Worm (Caenorhabditis elegans) whole organism, L2 larva: ENCODE measurements around the gene gcy-14.

Experiments
- C34F6.9 ChIP-seq: fragments of 150-350 bp; optimal IDR thresholded peaks from 2 replicates; lab custom pipeline; 2014; ENCODE audit warnings: missing biosample characterization, missing genetic modification characterization
- F13H6.1 ChIP-seq: sonication (generic microtip); optimal IDR thresholded peaks from 2 replicates; lab custom pipeline; 2016; ENCODE audit warnings: missing genetic modification characterization, missing compliant biosample characterization
- R02D3.7 ChIP-seq: fragments of 150-350 bp; optimal IDR thresholded peaks from 2 replicates; lab custom pipeline; 2014; ENCODE audit warnings: missing biosample characterization, missing genetic modification characterization
- Y55F3AM.14 ChIP-seq: fragments of 200-800 bp; sonication (Bioruptor generic); optimal IDR thresholded peaks from 2 replicates; lab custom pipeline; 2018; ENCODE audit warnings: mild to moderate bottlenecking, missing genetic modification characterization, missing compliant biosample characterization
- ZK546.5 ChIP-seq: sonication (generic microtip); optimal IDR thresholded peaks from 2 replicates; lab custom pipeline; 2017; ENCODE audit warnings: missing biosample characterization, missing genetic modification characterization
- alr-1 ChIP-seq: fragments of 150-350 bp; optimal IDR thresholded peaks from 2 replicates; lab custom pipeline; 2014; ENCODE audit warnings: missing biosample characterization, missing genetic modification characterization
- aly-2 ChIP-seq: fragments of 150-350 bp; optimal IDR thresholded peaks from 2 replicates; lab custom pipeline; 2014; ENCODE audit warnings: missing biosample characterization, missing genetic modification characterization
- ama-1 ChIP-seq: fragments of 150-350 bp; optimal IDR thresholded peaks from 2 replicates; lab custom pipeline; 2018; ENCODE audit warnings: inconsistent platforms
- blmp-1 ChIP-seq: sonication (generic microtip); optimal IDR thresholded peaks from 2 replicates; lab custom pipeline; 2017; ENCODE audit warnings: missing genetic modification characterization, mild to moderate bottlenecking, missing compliant biosample characterization, antibody characterized with exemption, moderate library complexity; ENCODE audit not compliant: insufficient read depth
- ceh-16 ChIP-seq: fragments of 150-350 bp; optimal IDR thresholded peaks from 2 replicates; lab custom pipeline; 2014; ENCODE audit warnings: missing biosample characterization, missing genetic modification characterization
- ceh-82 ChIP-seq: fragments of 150-350 bp; optimal IDR thresholded peaks from 2 replicates; lab custom pipeline; 2014; ENCODE audit warnings: missing biosample characterization, missing genetic modification characterization
- crh-2 ChIP-seq: sonication (generic microtip); optimal IDR thresholded peaks from 2 replicates; lab custom pipeline; 2017; ENCODE audit warnings: missing biosample characterization, missing genetic modification characterization
- dmd-4 ChIP-seq: sonication (generic microtip); optimal IDR thresholded peaks from 2 replicates; lab custom pipeline; 2017; ENCODE audit warnings: missing biosample characterization, missing genetic modification characterization
- egl-27 ChIP-seq: sonication (generic microtip); optimal IDR thresholded peaks from 3 replicates; lab custom pipeline; 2017; ENCODE audit warnings: missing biosample characterization, missing genetic modification reagents, missing genetic modification characterization
- elt-1 ChIP-seq: fragments of 150-350 bp; optimal IDR thresholded peaks from 2 replicates; lab custom pipeline; 2014; ENCODE audit warnings: missing biosample characterization, missing genetic modification characterization
- elt-3 ChIP-seq: sonication (generic microtip); optimal IDR thresholded peaks from 2 replicates; lab custom pipeline; 2017; ENCODE audit warnings: missing biosample characterization, missing genetic modification characterization
- fos-1 ChIP-seq: fragments of 150-350 bp; optimal IDR thresholded peaks from 2 replicates; lab custom pipeline; 2014; ENCODE audit warnings: missing biosample characterization, missing genetic modification characterization
- gmeb-1 ChIP-seq: fragments of 150-350 bp; optimal IDR thresholded peaks from 2 replicates; lab custom pipeline; 2014; ENCODE audit warnings: missing biosample characterization, missing genetic modification characterization
- lin-11 ChIP-seq: fragments of 150-350 bp; sonication (generic microtip); optimal IDR thresholded peaks from 2 replicates; lab custom pipeline; 2014; ENCODE audit warnings: missing biosample characterization, missing genetic modification characterization, inconsistent platforms, mixed read lengths
- lin-13 ChIP-seq: fragments of 150-350 bp; optimal IDR thresholded peaks from 2 replicates; lab custom pipeline; 2014; ENCODE audit warnings: missing biosample characterization, missing genetic modification reagents, missing genetic modification characterization
- lin-39 ChIP-seq: fragments of 150-350 bp; optimal IDR thresholded peaks from 2 replicates; lab custom pipeline; 2014; ENCODE audit warnings: missing biosample characterization, missing genetic modification reagents, missing genetic modification characterization
- lsy-2 ChIP-seq, 2 experiments: fragments of 150-350 bp in 1 of 2; sonication (generic microtip) in 1 of 2; optimal IDR thresholded peaks; 2 replicates each; lab custom pipeline; 2014 to 2017; ENCODE audit warnings: missing biosample characterization in 2 of 2, missing genetic modification characterization in 2 of 2
- mab-5 ChIP-seq: fragments of 150-350 bp; optimal IDR thresholded peaks from 2 replicates; lab custom pipeline; 2014; ENCODE audit warnings: missing biosample characterization, missing genetic modification characterization
- mbf-1 ChIP-seq: sonication (generic microtip); optimal IDR thresholded peaks from 2 replicates; lab custom pipeline; 2017; ENCODE audit warnings: missing biosample characterization, missing genetic modification characterization
- mdl-1 ChIP-seq, 2 experiments: fragments of 150-350 bp in 1 of 2; sonication (generic microtip) in 1 of 2; optimal IDR thresholded peaks; 2 replicates each; lab custom pipeline; 2017; ENCODE audit warnings: missing biosample characterization in 2 of 2, missing genetic modification characterization in 2 of 2
- nhr-10 ChIP-seq: sonication (generic microtip); optimal IDR thresholded peaks from 2 replicates; lab custom pipeline; 2017; ENCODE audit warnings: missing biosample characterization, missing genetic modification characterization
- nhr-11 ChIP-seq: fragments of 150-350 bp; optimal IDR thresholded peaks from 2 replicates; lab custom pipeline; 2014; ENCODE audit warnings: missing biosample characterization, missing genetic modification characterization
- nhr-12 ChIP-seq: fragments of 150-350 bp; optimal IDR thresholded peaks from 2 replicates; lab custom pipeline; 2014; ENCODE audit warnings: missing biosample characterization, missing genetic modification characterization
- nhr-129 ChIP-seq: fragments of 150-350 bp; optimal IDR thresholded peaks from 2 replicates; lab custom pipeline; 2014; ENCODE audit warnings: missing biosample characterization, missing genetic modification characterization
- nhr-21 ChIP-seq: fragments of 150-350 bp; optimal IDR thresholded peaks from 2 replicates; lab custom pipeline; 2014; ENCODE audit warnings: missing biosample characterization, missing genetic modification characterization
- nhr-23 ChIP-seq: fragments of 150-350 bp; optimal IDR thresholded peaks from 2 replicates; lab custom pipeline; 2014; ENCODE audit warnings: missing biosample characterization, missing genetic modification reagents, missing genetic modification characterization
- nhr-237 ChIP-seq: fragments of 150-350 bp; optimal IDR thresholded peaks from 2 replicates; lab custom pipeline; 2014; ENCODE audit warnings: missing biosample characterization, missing genetic modification characterization
- nhr-25 ChIP-seq: fragments of 150-350 bp; sonication (generic microtip); optimal IDR thresholded peaks from 3 replicates; lab custom pipeline; 2014; ENCODE audit warnings: missing biosample characterization, missing genetic modification characterization
- nhr-6 ChIP-seq: fragments of 150-350 bp; optimal IDR thresholded peaks from 2 replicates; lab custom pipeline; 2014; ENCODE audit warnings: missing biosample characterization, missing genetic modification characterization
- nhr-77 ChIP-seq: fragments of 150-350 bp; optimal IDR thresholded peaks from 2 replicates; lab custom pipeline; 2014; ENCODE audit warnings: missing biosample characterization, missing genetic modification characterization
- peb-1 ChIP-seq: fragments of 150-350 bp; optimal IDR thresholded peaks from 2 replicates; lab custom pipeline; 2014; ENCODE audit warnings: missing biosample characterization, missing genetic modification characterization
- sem-4 ChIP-seq: fragments of 150-350 bp; optimal IDR thresholded peaks from 2 replicates; lab custom pipeline; 2014; ENCODE audit warnings: missing biosample characterization, missing genetic modification reagents, missing genetic modification characterization
- skn-1 ChIP-seq: sonication (generic microtip); optimal IDR thresholded peaks from 2 replicates; lab custom pipeline; 2017; ENCODE audit warnings: missing biosample characterization, missing genetic modification characterization
- sma-3 ChIP-seq: sonication (generic microtip); optimal IDR thresholded peaks from 2 replicates; lab custom pipeline; 2016; ENCODE audit warnings: missing genetic modification reagents, missing genetic modification characterization, missing compliant biosample characterization
- sma-9 ChIP-seq, 2 experiments: fragments of 150-350 bp in 1 of 2; sonication (generic microtip) in 1 of 2; optimal IDR thresholded peaks; 2 replicates each; lab custom pipeline; 2014 to 2016; ENCODE audit warnings: missing genetic modification characterization in 2 of 2, mild to moderate bottlenecking in 1 of 2, missing biosample characterization in 1 of 2, missing compliant biosample characterization in 1 of 2, missing genetic modification reagents in 1 of 2, moderate library complexity in 1 of 2
- snpc-4 ChIP-seq: fragments of 150-350 bp; optimal IDR thresholded peaks from 2 replicates; lab custom pipeline; 2014; ENCODE audit warnings: missing biosample characterization, missing genetic modification characterization
- unc-39 ChIP-seq: fragments of 150-350 bp; optimal IDR thresholded peaks from 2 replicates; lab custom pipeline; 2014; ENCODE audit warnings: missing biosample characterization, missing genetic modification characterization
- unc-55 ChIP-seq: fragments of 150-350 bp; sonication (generic microtip); optimal IDR thresholded peaks from 3 replicates; lab custom pipeline; 2014; ENCODE audit warnings: missing biosample characterization, missing genetic modification reagents, missing genetic modification characterization
- unc-62 ChIP-seq: fragments of 150-350 bp; optimal IDR thresholded peaks from 2 replicates; lab custom pipeline; 2014; ENCODE audit warnings: missing biosample characterization, missing genetic modification reagents, missing genetic modification characterization
- zag-1 ChIP-seq: fragments of 150-350 bp; optimal IDR thresholded peaks from 2 replicates; lab custom pipeline; 2014; ENCODE audit warnings: missing biosample characterization, missing genetic modification characterization
- ztf-1 ChIP-seq: fragments of 200-800 bp; sonication (Bioruptor generic); conservative IDR thresholded peaks from 2 replicates; pipeline ENCODE4 v1.3.6; 2022; ENCODE audit warnings: missing genetic modification characterization, missing compliant biosample characterization
- ztf-11 ChIP-seq: sonication (generic microtip); optimal IDR thresholded peaks from 2 replicates; lab custom pipeline; 2017; ENCODE audit warnings: missing biosample characterization, missing genetic modification characterization
- ztf-4 ChIP-seq: fragments of 150-350 bp; optimal IDR thresholded peaks from 2 replicates; lab custom pipeline; 2014; ENCODE audit warnings: missing biosample characterization, missing genetic modification characterization

Gene gcy-14

ce11 chrV:14848510-14849206, 19.4 kb downstream of the gcy-14 start:
- TF ChIP-seq blmp-1 (tag; lab: Kevin White, UChicago) (peak; percentile 46), unc-39 (tag; lab: Kevin White, UChicago) (no peak), sma-3 (GFP tag; lab: Kevin White, UChicago) (peak; percentile 56), nhr-10 (tag; lab: Kevin White, UChicago) (no peak), nhr-25 (tag; lab: Kevin White, UChicago) (peak; percentile 79), aly-2 (tag; lab: Kevin White, UChicago) (no peak), lin-11 (tag; lab: Kevin White, UChicago) (no peak), nhr-237 (tag; lab: Kevin White, UChicago) (no peak), F13H6.1 (peak; percentile 84), Y55F3AM.14 (GFP tag; lab: Kevin White, UChicago) (no peak), nhr-23 (tag; lab: Kevin White, UChicago) (no peak), nhr-12 (no peak), fos-1 (tag; lab: Kevin White, UChicago) (peak; percentile 23), nhr-6 (tag; lab: Kevin White, UChicago) (peak; percentile 76), alr-1 (tag; lab: Kevin White, UChicago) (no peak), dmd-4 (tag; lab: Kevin White, UChicago) (no peak), sem-4 (tag; lab: Kevin White, UChicago) (peak; percentile 20), lin-13 (peak; percentile 23), R02D3.7 (tag; lab: Kevin White, UChicago) (no peak), ztf-11 (no peak), snpc-4 (peak; percentile 23), ceh-82 (no peak), ama-1 (lab: Kevin White, UChicago) (peak; percentile 80), ZK546.5 (tag; lab: Kevin White, UChicago) (no peak), elt-1 (no peak), mdl-1 (tag; optimal IDR thresholded peaks at IDR 0.05; lab: Kevin White, UChicago) (peak; percentile 83 to 84), mab-5 (peak; percentile 47), ztf-4 (peak; percentile 16), unc-55 (no peak), ceh-16 (tag; lab: Kevin White, UChicago) (no peak), egl-27 (tag; lab: Kevin White, UChicago) (no peak), unc-62 (GFP tag; lab: Kevin White, UChicago) (peak; percentile 29), lin-39 (no peak), ztf-1 (GFP tag; lab: Robert Waterston, UW) (no peak), gmeb-1 (peak; percentile 55), elt-3 (tag; lab: Kevin White, UChicago) (no peak), C34F6.9 (peak; percentile 63), nhr-129 (tag; lab: Kevin White, UChicago) (peak; percentile 90), zag-1 (tag; lab: Kevin White, UChicago) (no peak), nhr-11 (no peak), mbf-1 (tag; lab: Kevin White, UChicago) (no peak), nhr-21 (tag; lab: Kevin White, UChicago) (peak; percentile 40), skn-1 (tag; lab: Kevin White, UChicago) (no peak), nhr-77 (tag; lab: Kevin White, UChicago) (no peak), sma-9 (GFP tag; optimal IDR thresholded peaks at IDR 0.05; lab: Kevin White, UChicago) (peak; percentile 84), sma-9 (tag; optimal IDR thresholded peaks at IDR 0.05; lab: Kevin White, UChicago) (no peak), lsy-2 (tag; optimal IDR thresholded peaks at IDR 0.05; lab: Kevin White, UChicago) (peak in 1 of 2 experiments; percentile 72), crh-2 (tag; lab: Kevin White, UChicago) (peak; percentile 98), peb-1 (tag; lab: Kevin White, UChicago) (no peak)
- TF ChIP-seq, all 48 proteins: peak for 21
